Fruit fly (Drosophila melanogaster) whole organism, embryonic: ENCODE measurements around the gene CG14362.

Source experiments
- Atf3 ChIP-seq: fragments of 200-800 bp; sonication (Bioruptor generic); optimal IDR thresholded peaks from 3 replicates; lab custom pipeline; 2016; ENCODE audit warnings: missing biosample characterization, missing genetic modification characterization
- CG10543 ChIP-seq: fragments of 200-800 bp; sonication (Bioruptor generic); optimal IDR thresholded peaks from 3 replicates; lab custom pipeline; 2017; ENCODE audit warnings: missing biosample characterization, mild to moderate bottlenecking, missing genetic modification characterization, moderate library complexity
- CG6791 ChIP-seq: fragments of 200-800 bp; sonication (Bioruptor generic); IDR thresholded peaks from 3 replicates; pipeline ENCODE4 v1.3.6; 2022; ENCODE audit warnings: missing biosample characterization, missing genetic modification characterization; ENCODE audit not compliant: partially characterized antibody
- Dref ChIP-seq: fragments of 200-800 bp; sonication (Bioruptor generic); IDR thresholded peaks from 2 replicates; pipeline ENCODE4 v1.3.6; 2022; ENCODE audit warnings: missing biosample characterization, missing genetic modification characterization
- Xrp1 ChIP-seq: fragments of 200-800 bp; sonication (Bioruptor generic); IDR thresholded peaks from 2 replicates; pipeline ENCODE4 v1.3.6; 2022; ENCODE audit warnings: missing biosample characterization, missing genetic modification characterization
- fru ChIP-seq: fragments of >200 bp; optimal IDR thresholded peaks from 2 replicates; lab custom pipeline; 2017
- unpg ChIP-seq: fragments of 200-800 bp; sonication (Bioruptor generic); optimal IDR thresholded peaks from 3 replicates; lab custom pipeline; 2018; ENCODE audit warnings: missing biosample characterization, mild to moderate bottlenecking, missing genetic modification characterization, moderate library complexity

dm6 chr3R:13894756-13895155 lies 39.5 kb upstream of the CG14362 start:
- TF ChIP-seq CG6791 (GFP tag; lab: Robert Waterston, UW) (no peak), fru (lab: Kevin White, UChicago) (no peak), unpg (GFP tag; lab: Kevin White, UChicago) (no peak), Xrp1 (no peak), Dref (no peak), Atf3 (GFP tag; lab: Kevin White, UChicago) (no peak), CG10543 (GFP tag; lab: Kevin White, UChicago) (no peak)
